Fruit fly (Drosophila melanogaster) whole organism, wandering third instar larva: ENCODE measurements around the gene RpS4.

Experiments used
- Abd-B ChIP-seq: fragments of >200 bp; optimal IDR thresholded peaks from 2 replicates; lab custom pipeline; 2017; ENCODE audit warnings: missing biosample characterization, missing genetic modification characterization
- CG9705 ChIP-seq: fragments of 200-800 bp; sonication (Bioruptor generic); optimal IDR thresholded peaks from 2 replicates; lab custom pipeline; 2018; ENCODE audit warnings: missing biosample characterization, mild to moderate bottlenecking, missing genetic modification characterization
- Hr83 ChIP-seq: fragments of 200-300 bp; sonication (Bioruptor generic); optimal IDR thresholded peaks from 2 replicates; lab custom pipeline; 2016; ENCODE audit warnings: missing biosample characterization, mild to moderate bottlenecking, missing genetic modification characterization, moderate library complexity; ENCODE audit not compliant: poor library complexity, severe bottlenecking
- Myc ChIP-seq: fragments of >200 bp; optimal IDR thresholded peaks from 2 replicates; lab custom pipeline; 2017
- dl ChIP-seq, 2 experiments: fragments of 175-275, 200-275 bp in 1 of 2; fragments of 200-275 bp in 1 of 2; sonication (Bioruptor generic); optimal IDR thresholded peaks; lab custom pipeline; 2018; ENCODE audit warnings: mild to moderate bottlenecking in 2 of 2, missing biosample characterization in 2 of 2, missing genetic modification characterization in 2 of 2, moderate library complexity in 2 of 2; ENCODE audit not compliant: partially characterized antibody in 2 of 2, insufficient read depth in 1 of 2
- pan ChIP-seq: fragments of >200 bp; optimal IDR thresholded peaks from 2 replicates; lab custom pipeline; 2017
- usp ChIP-seq: fragments of >200 bp; optimal IDR thresholded peaks from 2 replicates; lab custom pipeline; 2017; ENCODE audit warnings: missing biosample characterization, missing genetic modification characterization

DNA sequence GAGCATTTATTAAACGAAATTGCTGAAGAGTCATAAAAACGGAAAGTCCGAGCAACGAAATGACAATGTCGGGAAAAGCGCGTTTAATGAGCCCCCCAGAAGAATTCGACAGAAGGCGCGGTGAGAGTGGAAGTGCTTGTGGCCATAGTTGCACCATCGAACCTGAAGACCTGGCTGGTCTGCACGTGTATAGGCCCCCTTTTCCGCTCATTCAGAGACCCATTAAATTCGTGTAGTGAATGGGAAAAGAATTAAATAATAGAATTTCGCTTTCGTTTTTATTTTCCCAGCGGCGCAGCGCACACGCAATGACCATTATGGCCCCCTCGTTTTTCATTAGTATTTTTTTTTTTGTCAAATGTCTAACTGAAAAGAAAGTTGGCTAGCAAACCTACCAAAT, 8.2 kb upstream of the RpS4 start:
- TF ChIP-seq pan (lab: Kevin White, UChicago) (no peak), usp (GFP tag; lab: Kevin White, UChicago) (no peak), Myc (lab: Kevin White, UChicago) (no peak), dl (GFP tag; optimal IDR thresholded peaks at IDR 0.05; lab: Kevin White, UChicago; ENCODE audit: insufficient read depth in 1 of 2, partially characterized antibody in 2 of 2) (no peak), Hr83 (GFP tag; lab: Kevin White, UChicago) (no peak), CG9705 (GFP tag; lab: Kevin White, UChicago) (no peak), Abd-B (GFP tag; lab: Kevin White, UChicago) (no peak)
